Worm (Caenorhabditis elegans) whole organism, young adult: ENCODE results near the gene lips-5.

Experiments used
- B0035.1 ChIP-seq: sonication (generic microtip); optimal IDR thresholded peaks from 2 replicates; lab custom pipeline; 2016; ENCODE audit warnings: missing genetic modification characterization, mild to moderate bottlenecking, missing compliant biosample characterization, missing genotype, missing genetic modification reagents
- D2030.7 ChIP-seq: fragments of 200-800 bp; sonication (Bioruptor generic); IDR thresholded peaks from 2 replicates; pipeline ENCODE4 v1.3.6; 2022; ENCODE audit warnings: missing genetic modification reagents, missing genetic modification characterization, missing compliant biosample characterization
- F10E7.11 ChIP-seq: sonication (generic microtip); optimal IDR thresholded peaks from 2 replicates; lab custom pipeline; 2017; ENCODE audit warnings: mild to moderate bottlenecking, missing genetic modification characterization, moderate library complexity, missing compliant biosample characterization
- T26A5.8 ChIP-seq: sonication (generic microtip); optimal IDR thresholded peaks from 2 replicates; lab custom pipeline; 2016; ENCODE audit warnings: missing genetic modification characterization, missing compliant biosample characterization
- Y53G8AR.9 ChIP-seq: fragments of 200-800 bp; sonication (Bioruptor generic); conservative IDR thresholded peaks from 2 replicates; pipeline ENCODE4 v1.3.6; 2022; ENCODE audit warnings: missing genetic modification reagents, missing genetic modification characterization, missing compliant biosample characterization
- Y56A3A.18 ChIP-seq: fragments of 200-800 bp; sonication (Bioruptor generic); IDR thresholded peaks from 2 replicates; pipeline ENCODE4 v1.3.6; 2022; ENCODE audit warnings: missing genetic modification reagents, missing genetic modification characterization, missing compliant biosample characterization
- Y79H2A.3 ChIP-seq: fragments of 200-800 bp; sonication (Bioruptor generic); conservative IDR thresholded peaks from 2 replicates; pipeline ENCODE4 v1.3.6; 2022; ENCODE audit warnings: missing genetic modification reagents, missing genetic modification characterization, missing compliant biosample characterization
- Y95B8A.8 ChIP-seq: fragments of 200-800 bp; sonication (Bioruptor generic); IDR thresholded peaks from 2 replicates; pipeline ENCODE4 v1.3.6; 2022; ENCODE audit warnings: missing genetic modification reagents, missing genetic modification characterization, missing compliant biosample characterization
- ZK185.1 ChIP-seq: sonication (generic microtip); optimal IDR thresholded peaks from 2 replicates; lab custom pipeline; 2016; ENCODE audit warnings: mild to moderate bottlenecking, missing genetic modification characterization, missing compliant biosample characterization; ENCODE audit not compliant: poor library complexity, severe bottlenecking
- ceh-79 ChIP-seq: sonication (generic microtip); optimal IDR thresholded peaks from 2 replicates; lab custom pipeline; 2017; ENCODE audit warnings: mild to moderate bottlenecking, missing genetic modification characterization, missing compliant biosample characterization
- chd-7 ChIP-seq: sonication (generic microtip); optimal IDR thresholded peaks from 2 replicates; lab custom pipeline; 2016; ENCODE audit warnings: mild to moderate bottlenecking, missing genetic modification characterization, moderate library complexity, missing compliant biosample characterization
- efl-1 ChIP-seq: fragments of 150-350 bp; optimal IDR thresholded peaks from 2 replicates; lab custom pipeline; 2014; ENCODE audit warnings: missing biosample characterization, missing genetic modification reagents, missing genetic modification characterization
- egl-18 ChIP-seq: fragments of 200-800 bp; sonication (Bioruptor generic); IDR thresholded peaks from 2 replicates; pipeline ENCODE4 v1.3.6; 2022; ENCODE audit warnings: missing genetic modification reagents, missing genetic modification characterization, missing compliant biosample characterization
- hlh-26 ChIP-seq: fragments of 200-800 bp; sonication (Bioruptor generic); conservative IDR thresholded peaks from 2 replicates; pipeline ENCODE4 v1.3.6; 2022; ENCODE audit warnings: missing genetic modification reagents, missing genetic modification characterization, missing compliant biosample characterization
- hmg-20 ChIP-seq: fragments of 200-800 bp; sonication (Bioruptor generic); IDR thresholded peaks from 2 replicates; pipeline ENCODE4 v1.3.6; 2022; ENCODE audit warnings: missing genetic modification reagents, missing genetic modification characterization, missing compliant biosample characterization
- lin-40 ChIP-seq: sonication (generic microtip); optimal IDR thresholded peaks from 2 replicates; lab custom pipeline; 2016; ENCODE audit warnings: missing genetic modification characterization, mild to moderate bottlenecking, missing compliant biosample characterization, missing genotype, missing genetic modification reagents
- lin-54 ChIP-seq: fragments of 200-800 bp; sonication (Bioruptor generic); optimal IDR thresholded peaks from 2 replicates; lab custom pipeline; 2018; ENCODE audit warnings: mild to moderate bottlenecking, missing genetic modification characterization, missing compliant biosample characterization
- lir-1 ChIP-seq: fragments of 200-800 bp; sonication (Bioruptor generic); conservative IDR thresholded peaks from 2 replicates; pipeline ENCODE4 v1.3.6; 2022; ENCODE audit warnings: missing genetic modification reagents, missing genetic modification characterization, missing compliant biosample characterization
- madf-6 ChIP-seq: fragments of 200-800 bp; sonication (Bioruptor generic); IDR thresholded peaks from 2 replicates; pipeline ENCODE4 v1.3.6; 2022; ENCODE audit warnings: missing genetic modification reagents, missing genetic modification characterization, missing compliant biosample characterization
- madf-8 ChIP-seq: fragments of 200-800 bp; sonication (Bioruptor generic); conservative IDR thresholded peaks from 2 replicates; pipeline ENCODE4 v1.3.6; 2022; ENCODE audit warnings: missing genetic modification reagents, missing genetic modification characterization, missing compliant biosample characterization
- mcd-1 ChIP-seq: fragments of 200-800 bp; sonication (Bioruptor generic); IDR thresholded peaks from 2 replicates; pipeline ENCODE4 v1.3.6; 2022; ENCODE audit warnings: missing genetic modification reagents, missing genetic modification characterization, missing compliant biosample characterization
- mxl-1 ChIP-seq: sonication (generic microtip); optimal IDR thresholded peaks from 2 replicates; lab custom pipeline; 2016; ENCODE audit warnings: missing genetic modification characterization, missing compliant biosample characterization
- nfya-1 ChIP-seq: sonication (generic microtip); optimal IDR thresholded peaks from 2 replicates; lab custom pipeline; 2017; ENCODE audit warnings: antibody characterized with exemption, missing compliant biosample characterization, missing genetic modification characterization, borderline replicate concordance; ENCODE audit not compliant: insufficient read depth
- nfya-2 ChIP-seq: fragments of 200-800 bp; sonication (Bioruptor generic); IDR thresholded peaks from 2 replicates; pipeline ENCODE4 v1.3.6; 2022; ENCODE audit warnings: missing genetic modification reagents, missing genetic modification characterization, missing compliant biosample characterization
- nfyb-1 ChIP-seq: fragments of 200-800 bp; sonication (Bioruptor generic); IDR thresholded peaks from 2 replicates; pipeline ENCODE4 v1.3.6; 2022; ENCODE audit warnings: missing genetic modification reagents, missing genetic modification characterization, missing compliant biosample characterization
- nhr-179 ChIP-seq: sonication (generic microtip); optimal IDR thresholded peaks from 2 replicates; lab custom pipeline; 2016; ENCODE audit warnings: mild to moderate bottlenecking, missing genetic modification characterization, missing compliant biosample characterization
- rcor-1 ChIP-seq: fragments of 200-800 bp; sonication (Bioruptor generic); IDR thresholded peaks from 2 replicates; pipeline ENCODE4 v1.3.6; 2022; ENCODE audit warnings: missing genetic modification reagents, missing genetic modification characterization, missing compliant biosample characterization
- rec-8 ChIP-seq, 2 experiments: sonication (generic microtip); optimal IDR thresholded peaks; 2 replicates each; lab custom pipeline; 2016; ENCODE audit warnings: mild to moderate bottlenecking in 2 of 2, missing genetic modification characterization in 2 of 2, missing genetic modification reagents in 2 of 2, missing genotype in 2 of 2, missing biosample characterization in 1 of 2, missing compliant biosample characterization in 1 of 2, moderate library complexity in 1 of 2
- repo-1 ChIP-seq: sonication (generic microtip); optimal IDR thresholded peaks from 2 replicates; lab custom pipeline; 2017; ENCODE audit warnings: mild to moderate bottlenecking, missing genetic modification characterization, missing compliant biosample characterization
- sdz-38 ChIP-seq: sonication (generic microtip); optimal IDR thresholded peaks from 2 replicates; lab custom pipeline; 2016; ENCODE audit warnings: missing genotype, missing genetic modification characterization, missing compliant biosample characterization
- sea-2 ChIP-seq: fragments of 200-800 bp; sonication (Bioruptor generic); IDR thresholded peaks from 2 replicates; pipeline ENCODE4 v1.3.6; 2022; ENCODE audit warnings: missing genetic modification characterization, missing compliant biosample characterization
- snpc-1.3 ChIP-seq: sonication (generic microtip); optimal IDR thresholded peaks from 2 replicates; lab custom pipeline; 2017; ENCODE audit warnings: missing genetic modification characterization, mild to moderate bottlenecking, missing compliant biosample characterization, antibody characterized with exemption, moderate library complexity, missing genotype, missing genetic modification reagents; ENCODE audit not compliant: insufficient read depth
- snpc-4 ChIP-seq, 5 experiments: fragments of 150-350 bp in 1 of 5; sonication (generic microtip) in 4 of 5; optimal IDR thresholded peaks; 2 replicates each; lab custom pipeline; 2014 to 2018; ENCODE audit warnings: missing genetic modification characterization in 5 of 5, missing biosample characterization in 3 of 5, antibody characterized with exemption in 2 of 5, mild to moderate bottlenecking in 2 of 5, missing compliant biosample characterization in 2 of 5, missing genotype in 2 of 5, moderate library complexity in 2 of 5, missing genetic modification reagents in 1 of 5
- somi-1 ChIP-seq: fragments of 200-800 bp; sonication (Bioruptor generic); optimal IDR thresholded peaks from 2 replicates; lab custom pipeline; 2018; ENCODE audit warnings: mild to moderate bottlenecking, missing genetic modification characterization, missing compliant biosample characterization
- tbp1 ChIP-seq: fragments of 200-800 bp; sonication (Bioruptor generic); optimal IDR thresholded peaks from 2 replicates; lab custom pipeline; 2018; ENCODE audit warnings: mild to moderate bottlenecking, missing genetic modification characterization, missing compliant biosample characterization
- xnd-1 ChIP-seq: sonication (generic microtip); optimal IDR thresholded peaks from 2 replicates; lab custom pipeline; 2016; ENCODE audit warnings: missing genotype, missing genetic modification reagents, missing genetic modification characterization, missing compliant biosample characterization
- ztf-25 ChIP-seq: fragments of 200-800 bp; sonication (Bioruptor generic); IDR thresholded peaks from 2 replicates; pipeline ENCODE4 v1.3.6; 2022; ENCODE audit warnings: missing genetic modification reagents, missing genetic modification characterization, missing compliant biosample characterization

Gene lips-5

DNA sequence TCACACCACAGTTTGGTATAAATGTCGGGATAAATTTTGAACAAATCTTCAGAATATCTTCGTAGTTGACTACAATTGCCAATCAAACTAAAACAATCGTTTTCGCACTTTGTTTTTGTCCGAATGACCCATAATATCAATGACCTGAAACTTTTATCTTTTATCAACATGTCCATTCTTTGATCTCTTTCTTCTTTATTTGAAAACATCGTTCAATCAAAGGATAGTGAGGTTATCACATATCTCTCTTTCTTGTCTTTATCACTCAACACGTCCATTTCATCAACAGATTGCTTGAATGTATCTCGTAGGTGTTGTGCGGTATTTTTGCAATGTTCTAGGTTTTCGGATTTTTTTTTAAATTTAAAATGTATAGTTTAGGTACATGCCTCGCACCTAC is 35.5 kb upstream of the lips-5 start:
- no peak for TF ChIP-seq snpc-1.3
- TF ChIP-seq Y79H2A.3 (GFP tag; lab: Robert Waterston, UW), result no peak
- TF ChIP-seq Y53G8AR.9 (GFP tag; lab: Robert Waterston, UW), result no peak
- no peak for TF ChIP-seq nfyb-1 (GFP tag; lab: Robert Waterston, UW)
- no peak for TF ChIP-seq lin-54 (GFP tag; lab: Kevin White, UChicago)
- TF ChIP-seq B0035.1, result no peak
- no peak for TF ChIP-seq snpc-4 (GFP tag; optimal IDR thresholded peaks at IDR 0.05; lab: Kevin White, UChicago)
- TF ChIP-seq snpc-4 (tag; optimal IDR thresholded peaks at IDR 0.05; lab: Kevin White, UChicago), result no peak
- TF ChIP-seq hmg-20 (GFP tag; lab: Robert Waterston, UW), result no peak
- TF ChIP-seq D2030.7 (GFP tag; lab: Robert Waterston, UW), result no peak
- TF ChIP-seq nfya-2 (GFP tag; lab: Robert Waterston, UW), result no peak
- no peak for TF ChIP-seq hlh-26
- no peak for TF ChIP-seq egl-18 (GFP tag; lab: Robert Waterston, UW)
- TF ChIP-seq mcd-1, result no peak
- no peak for TF ChIP-seq rcor-1 (GFP tag; lab: Robert Waterston, UW)
- no peak for TF ChIP-seq sea-2

ce11 chrIV:11804053-11804452 is 30.5 kb upstream of the lips-5 start, which contains the start of gene H01G02.1:
TSS of gene H01G02.1 (minus strand) at chrIV:11804153.
- no peak for TF ChIP-seq rec-8 (tag; optimal IDR thresholded peaks at IDR 0.05; lab: Kevin White, UChicago)

DNA sequence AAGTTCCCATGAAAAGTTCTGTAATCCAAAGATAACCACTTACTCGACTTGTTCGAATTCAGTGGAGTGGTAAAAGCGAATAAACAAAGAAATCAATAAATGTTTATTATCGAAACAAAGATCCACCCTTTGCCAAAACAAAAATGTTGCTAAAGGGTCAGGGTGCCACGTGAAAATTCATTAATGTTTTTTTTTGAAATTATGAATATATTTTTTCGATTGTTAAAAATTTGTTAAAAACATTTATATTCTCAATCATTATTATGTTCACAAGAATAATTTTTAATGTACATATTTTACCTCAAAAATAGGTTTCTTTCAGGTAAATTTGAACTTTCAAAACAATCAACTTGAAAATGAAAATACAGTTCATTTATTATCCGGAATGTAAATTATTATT is 29.5 kb upstream of the lips-5 start, which contains the start of gene H01G02.4:
TSS of gene H01G02.4 (minus strand) at position 101 of the 400 bp plus-strand sequence.
- no peak for TF ChIP-seq lir-1 (GFP tag; lab: Robert Waterston, UW)

- TF ChIP-seq mxl-1 (tag; lab: Kevin White, UChicago) (no peak), snpc-4 (GFP tag; optimal IDR thresholded peaks at IDR 0.05; lab: Kevin White, UChicago) (no peak), snpc-4 (tag; optimal IDR thresholded peaks at IDR 0.05; lab: Kevin White, UChicago) (no peak), xnd-1 (tag; lab: Kevin White, UChicago) (no peak), Y56A3A.18 (GFP tag; lab: Robert Waterston, UW) (no peak), Y95B8A.8 (GFP tag; lab: Robert Waterston, UW) (no peak), nhr-179 (tag; lab: Kevin White, UChicago) (no peak), somi-1 (no peak), madf-6 (GFP tag; lab: Robert Waterston, UW) (no peak), sea-2 (no peak), F10E7.11 (tag; lab: Kevin White, UChicago) (no peak), ztf-25 (no peak), lir-1 (GFP tag; lab: Robert Waterston, UW) (no peak), T26A5.8 (tag; lab: Kevin White, UChicago) (no peak), lin-40 (tag; lab: Kevin White, UChicago) (no peak)
These were observed 27.5 kb upstream of the lips-5 start, which contains the start of gene dyf-18 for ce11 chrIV:11801078-11801477. TSS of gene dyf-18 (minus strand) at chrIV:11801178.

DNA sequence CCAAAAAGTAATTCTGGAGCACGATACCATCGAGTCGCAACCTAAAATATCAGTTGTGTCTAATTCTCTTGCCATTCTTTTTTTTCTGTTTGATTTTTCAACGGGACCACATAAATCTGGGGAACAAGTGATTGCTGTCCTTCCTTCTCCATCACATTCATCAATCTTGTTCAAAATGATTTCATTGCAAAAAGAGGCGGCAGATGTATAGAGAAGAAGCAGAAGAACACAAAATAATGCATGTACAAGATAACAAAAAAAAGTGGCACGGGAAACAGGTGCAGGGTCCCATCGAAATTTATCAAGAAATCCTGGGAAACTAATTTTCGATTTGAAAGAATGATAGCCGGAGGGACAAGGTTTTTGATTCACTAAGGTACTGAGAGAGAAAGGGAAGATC is 25.7 kb upstream of the lips-5 start:
- TF ChIP-seq efl-1 (GFP tag; lab: Kevin White, UChicago) (no peak), B0035.1 (no peak), ZK185.1 (tag; lab: Kevin White, UChicago) (no peak), ztf-25 (no peak), ceh-79 (tag; lab: Kevin White, UChicago) (no peak), tbp1 (GFP tag; lab: Kevin White, UChicago) (no peak), madf-8 (GFP tag; lab: Robert Waterston, UW) (no peak), repo-1 (tag; lab: Kevin White, UChicago) (no peak), sdz-38 (no peak), nfya-1 (tag; lab: Kevin White, UChicago) (no peak), nfyb-1 (GFP tag; lab: Robert Waterston, UW) (no peak), chd-7 (tag; lab: Kevin White, UChicago) (no peak)
